Worm (Caenorhabditis elegans) whole organism, L4/young adult: ENCODE results near the gene C52B9.19.

Experiments
- W03F9.2 ChIP-seq: fragments of 150-350 bp; optimal IDR thresholded peaks from 2 replicates; lab custom pipeline; 2014; ENCODE audit warnings: missing biosample characterization, missing genetic modification characterization
- dao-5 ChIP-seq: sonication (generic microtip); optimal IDR thresholded peaks from 2 replicates; lab custom pipeline; 2016; ENCODE audit warnings: missing genotype, missing genetic modification characterization, moderate library complexity, missing compliant biosample characterization
- him-1 ChIP-seq: sonication (generic microtip); optimal IDR thresholded peaks from 2 replicates; lab custom pipeline; 2016; ENCODE audit warnings: missing genotype, missing genetic modification reagents, missing genetic modification characterization, missing compliant biosample characterization

- TF ChIP-seq W03F9.2 (no peak), dao-5 (tag; lab: Kevin White, UChicago) (no peak), him-1 (tag; lab: Kevin White, UChicago) (no peak)
Measured at ce11 chrX:4320563-4320962, 38.2 kb downstream of the C52B9.19 start, which contains the start of gene dop-6.
